Fruit fly (Drosophila melanogaster) whole organism, pupa: ENCODE data around the gene CG14294.

ENCODE experiments used
- CG10348 ChIP-seq: fragments of 200-800 bp; sonication (Bioruptor generic); IDR thresholded peaks from 2 replicates; pipeline ENCODE4 v1.3.6; 2022; ENCODE audit warnings: missing biosample characterization, missing genetic modification characterization
- CG12605 ChIP-seq: fragments of 200-800 bp; sonication (Bioruptor generic); IDR thresholded peaks from 2 replicates; pipeline ENCODE4 v1.3.6; 2022; ENCODE audit warnings: missing biosample characterization, missing genetic modification characterization
- CG13204 ChIP-seq: fragments of 200-800 bp; sonication (Bioruptor generic); optimal IDR thresholded peaks from 2 replicates; lab custom pipeline; 2018; ENCODE audit warnings: missing biosample characterization, mild to moderate bottlenecking, missing genetic modification characterization, moderate library complexity
- CG14655 ChIP-seq: fragments of 200-800 bp; sonication (Bioruptor generic); optimal IDR thresholded peaks from 3 replicates; lab custom pipeline; 2017; ENCODE audit warnings: mild to moderate bottlenecking, missing biosample characterization, missing genetic modification reagents, missing genetic modification characterization
- CG15710 ChIP-seq: fragments of 200-800 bp; sonication (Bioruptor generic); optimal IDR thresholded peaks from 2 replicates; lab custom pipeline; 2018; ENCODE audit warnings: missing biosample characterization, mild to moderate bottlenecking, missing genetic modification characterization, moderate library complexity
- CG17806 ChIP-seq: fragments of 200-800 bp; sonication (Bioruptor generic); optimal IDR thresholded peaks from 2 replicates; lab custom pipeline; 2018; ENCODE audit warnings: missing biosample characterization, mild to moderate bottlenecking, missing genetic modification characterization, moderate library complexity
- CG32121 ChIP-seq: fragments of 200-800 bp; sonication (Bioruptor generic); IDR thresholded peaks from 2 replicates; pipeline ENCODE4 v1.3.6; 2022; ENCODE audit warnings: missing biosample characterization, missing genetic modification characterization
- CG34367 ChIP-seq: fragments of 200-800 bp; sonication (Bioruptor generic); optimal IDR thresholded peaks from 2 replicates; lab custom pipeline; 2018; ENCODE audit warnings: missing biosample characterization, mild to moderate bottlenecking, missing genetic modification characterization
- CG4496 ChIP-seq: fragments of 200-800 bp; sonication (Bioruptor generic); IDR thresholded peaks from 3 replicates; pipeline ENCODE4 v1.3.6; 2022; ENCODE audit warnings: missing biosample characterization, missing genetic modification characterization
- CG8159 ChIP-seq: fragments of 200-800 bp; sonication (Bioruptor generic); optimal IDR thresholded peaks from 3 replicates; lab custom pipeline; 2018; ENCODE audit warnings: missing biosample characterization, mild to moderate bottlenecking, missing genetic modification characterization, moderate library complexity
- CG8301 ChIP-seq: fragments of 200-800 bp; sonication (Bioruptor generic); optimal IDR thresholded peaks from 2 replicates; lab custom pipeline; 2018; ENCODE audit warnings: missing biosample characterization, mild to moderate bottlenecking, missing genetic modification characterization
- CG9948 ChIP-seq: fragments of 200-800 bp; sonication (Bioruptor generic); optimal IDR thresholded peaks from 2 replicates; lab custom pipeline; 2018; ENCODE audit warnings: missing biosample characterization, mild to moderate bottlenecking, missing genetic modification characterization, moderate library complexity
- D1 ChIP-seq: fragments of 200-800 bp; sonication (Bioruptor generic); optimal IDR thresholded peaks from 2 replicates; lab custom pipeline; 2018; ENCODE audit warnings: missing biosample characterization, mild to moderate bottlenecking, missing genetic modification characterization, moderate library complexity
- EcR ChIP-seq: fragments of 200-800 bp; sonication (Bioruptor generic); optimal IDR thresholded peaks from 3 replicates; lab custom pipeline; 2019; ENCODE audit warnings: missing biosample characterization, missing genetic modification characterization, mild to moderate bottlenecking, moderate library complexity, missing genetic modification reagents
- Ets98B ChIP-seq: fragments of 200-800 bp; sonication (Bioruptor generic); IDR thresholded peaks from 2 replicates; pipeline ENCODE4 v1.3.6; 2022; ENCODE audit warnings: missing biosample characterization, missing genetic modification characterization
- Pif1A ChIP-seq: fragments of 200-800 bp; sonication (Bioruptor generic); optimal IDR thresholded peaks from 3 replicates; lab custom pipeline; 2016; ENCODE audit warnings: missing biosample characterization, missing genetic modification characterization
- Pif1B ChIP-seq: fragments of 200-800 bp; sonication (Bioruptor generic); optimal IDR thresholded peaks from 3 replicates; lab custom pipeline; 2016; ENCODE audit warnings: missing biosample characterization, missing genetic modification characterization
- Snoo ChIP-seq: fragments of 200-800 bp; sonication (Bioruptor generic); optimal IDR thresholded peaks from 3 replicates; lab custom pipeline; 2017; ENCODE audit warnings: missing biosample characterization, mild to moderate bottlenecking, missing genetic modification characterization, inconsistent platforms
- fd96Ca ChIP-seq: fragments of 200-800 bp; sonication (Bioruptor generic); IDR thresholded peaks from 3 replicates; pipeline ENCODE4 v1.3.6; 2022; ENCODE audit warnings: missing biosample characterization, missing genetic modification characterization
- gl ChIP-seq: fragments of 200-800 bp; sonication (Bioruptor generic); optimal IDR thresholded peaks from 2 replicates; lab custom pipeline; 2018; ENCODE audit warnings: missing biosample characterization, mild to moderate bottlenecking, missing genetic modification characterization
- rn ChIP-seq: fragments of 200-800 bp; sonication (Bioruptor generic); IDR thresholded peaks from 2 replicates; pipeline ENCODE4 v1.3.6; 2022; ENCODE audit warnings: missing biosample characterization, missing genetic modification characterization

The CG14294 gene

dm6 chr3R:18902164-18902563, at the start of gene CG14294:
Gene CG14294, minus strand, starts transcription at chr3R:18902264.
- TF ChIP-seq CG9948 (no peak), CG32121 (GFP tag; lab: Robert Waterston, UW) (no peak), gl (no peak), rn (GFP tag; lab: Robert Waterston, UW) (no peak), CG12605 (no peak), Pif1A (GFP tag; lab: Kevin White, UChicago) (no peak), Pif1B (GFP tag; lab: Kevin White, UChicago) (no peak), CG10348 (no peak), CG15710 (no peak), Ets98B (GFP tag; lab: Robert Waterston, UW) (no peak), Snoo (tag; lab: Kevin White, UChicago) (no peak), CG13204 (GFP tag; lab: Kevin White, UChicago) (no peak), CG17806 (tag; lab: Kevin White, UChicago) (no peak), EcR (GFP tag; lab: Kevin White, UChicago) (no peak), CG8301 (tag; lab: Kevin White, UChicago) (no peak), CG4496 (GFP tag; lab: Robert Waterston, UW) (no peak), CG34367 (tag; lab: Kevin White, UChicago) (no peak), D1 (tag; lab: Kevin White, UChicago) (no peak), CG8159 (tag; lab: Kevin White, UChicago) (no peak)
- TF ChIP-seq, all 21 proteins: peak for 0

dm6 chr3R:18949896-18950295, 47.8 kb upstream of the CG14294 start, which contains the start of gene CG43732:
Gene CG43732, plus strand, starts transcription at chr3R:18950196.
- TF ChIP-seq CG17806 (tag; lab: Kevin White, UChicago) (no peak), CG14655 (GFP tag; lab: Kevin White, UChicago) (no peak), CG13204 (GFP tag; lab: Kevin White, UChicago) (no peak), CG9948 (no peak), CG8159 (tag; lab: Kevin White, UChicago) (no peak), CG32121 (GFP tag; lab: Robert Waterston, UW) (no peak), CG34367 (tag; lab: Kevin White, UChicago) (no peak), rn (GFP tag; lab: Robert Waterston, UW) (no peak), CG8301 (tag; lab: Kevin White, UChicago) (no peak), Snoo (tag; lab: Kevin White, UChicago) (no peak), gl (no peak), EcR (GFP tag; lab: Kevin White, UChicago) (no peak), CG10348 (no peak), D1 (tag; lab: Kevin White, UChicago) (no peak), fd96Ca (no peak), Ets98B (GFP tag; lab: Robert Waterston, UW) (no peak), CG4496 (GFP tag; lab: Robert Waterston, UW) (no peak)

- TF ChIP-seq CG8159 (tag; lab: Kevin White, UChicago), result no peak
- TF ChIP-seq Pif1B (GFP tag; lab: Kevin White, UChicago), result no peak
- TF ChIP-seq rn (GFP tag; lab: Robert Waterston, UW), result no peak
- TF ChIP-seq Ets98B (GFP tag; lab: Robert Waterston, UW), result no peak
- no peak for TF ChIP-seq CG17806 (tag; lab: Kevin White, UChicago)
- TF ChIP-seq D1 (tag; lab: Kevin White, UChicago), result no peak
- no peak for TF ChIP-seq CG8301 (tag; lab: Kevin White, UChicago)
- no peak for TF ChIP-seq CG32121 (GFP tag; lab: Robert Waterston, UW)
- no peak for TF ChIP-seq Snoo (tag; lab: Kevin White, UChicago)
- TF ChIP-seq gl, result no peak
- no peak for TF ChIP-seq fd96Ca
- no peak for TF ChIP-seq EcR (GFP tag; lab: Kevin White, UChicago)
- TF ChIP-seq CG9948, result no peak
- no peak for TF ChIP-seq CG12605
- TF ChIP-seq CG34367 (tag; lab: Kevin White, UChicago), result no peak
- TF ChIP-seq CG4496 (GFP tag; lab: Robert Waterston, UW), result no peak
- TF ChIP-seq CG15710, result no peak
- no peak for TF ChIP-seq CG10348
Measured at dm6 chr3R:18949131-18949530, 47.1 kb upstream of the CG14294 start.

dm6 chr3R:18947307-18947706, 45.2 kb upstream of the CG14294 start:
- TF ChIP-seq CG13204 (GFP tag; lab: Kevin White, UChicago) (no peak), CG17806 (tag; lab: Kevin White, UChicago) (no peak), rn (GFP tag; lab: Robert Waterston, UW) (no peak)

dm6 chr3R:18931725-18932124, 29.7 kb upstream of the CG14294 start:
- TF ChIP-seq CG12605 (no peak), CG8159 (tag; lab: Kevin White, UChicago) (no peak), CG9948 (no peak), EcR (GFP tag; lab: Kevin White, UChicago) (no peak), Snoo (tag; lab: Kevin White, UChicago) (no peak), Ets98B (GFP tag; lab: Robert Waterston, UW) (no peak), CG14655 (GFP tag; lab: Kevin White, UChicago) (no peak), CG13204 (GFP tag; lab: Kevin White, UChicago) (no peak), CG8301 (tag; lab: Kevin White, UChicago) (no peak), CG10348 (no peak), Pif1B (GFP tag; lab: Kevin White, UChicago) (no peak)
